Fruit fly (Drosophila melanogaster): ENCODE measurements around the gene Mrgn1.

Mrgn1 gene

DNA sequence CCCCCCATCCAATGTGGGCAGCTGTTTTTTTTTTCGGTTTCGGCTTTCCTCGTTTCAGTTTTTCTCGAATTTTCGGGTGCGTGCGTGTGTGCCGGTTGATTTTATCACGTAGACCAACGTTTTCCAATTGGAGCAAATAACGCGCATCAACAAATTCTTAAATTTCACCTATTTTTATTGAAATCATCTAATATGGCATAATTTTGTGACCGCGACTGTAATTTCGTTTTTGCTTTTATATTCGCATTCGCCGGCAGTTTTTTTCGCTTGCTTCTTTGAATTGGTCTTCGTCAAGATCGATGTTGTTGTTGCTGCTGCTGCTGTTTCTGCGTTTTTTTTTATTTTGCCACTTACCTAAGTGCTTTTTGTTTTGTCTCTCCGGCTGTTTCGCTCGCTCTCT is 32.7 kb upstream of the Mrgn1 start (continued):
- TF ChIP-seq CG32006 (GFP tag; optimal IDR thresholded peaks at IDR 0.05) (peak; percentile 53), Ets21C (GFP tag; optimal IDR thresholded peaks at IDR 0.05) (peak; percentile 13), Sox15 (GFP tag; optimal IDR thresholded peaks at IDR 0.05) (peak; percentile 8), CG1621 (tag; optimal IDR thresholded peaks at IDR 0.05) (peak; percentile 38), CG6276 (GFP tag; optimal IDR thresholded peaks at IDR 0.05) (peak; percentile 76), Hr38 (GFP tag; optimal IDR thresholded peaks at IDR 0.05) (no peak), acj6 (GFP tag; optimal IDR thresholded peaks at IDR 0.05) (peak; percentile 31), cyc (GFP tag; optimal IDR thresholded peaks at IDR 0.05) (peak; percentile 20), CG11762 (GFP tag; optimal IDR thresholded peaks at IDR 0.05; ENCODE audit: insufficient read depth) (peak; percentile 3), Ets96B (tag; optimal IDR thresholded peaks at IDR 0.05) (peak; percentile 34), Met (GFP tag; optimal IDR thresholded peaks at IDR 0.05) (peak; percentile 62), pdm3 (GFP tag; optimal IDR thresholded peaks at IDR 0.05) (peak; percentile 32), fd85E (GFP tag; optimal IDR thresholded peaks at IDR 0.05) (no peak), OdsH (GFP tag; optimal IDR thresholded peaks at IDR 0.05) (peak; percentile 22)

DNA sequence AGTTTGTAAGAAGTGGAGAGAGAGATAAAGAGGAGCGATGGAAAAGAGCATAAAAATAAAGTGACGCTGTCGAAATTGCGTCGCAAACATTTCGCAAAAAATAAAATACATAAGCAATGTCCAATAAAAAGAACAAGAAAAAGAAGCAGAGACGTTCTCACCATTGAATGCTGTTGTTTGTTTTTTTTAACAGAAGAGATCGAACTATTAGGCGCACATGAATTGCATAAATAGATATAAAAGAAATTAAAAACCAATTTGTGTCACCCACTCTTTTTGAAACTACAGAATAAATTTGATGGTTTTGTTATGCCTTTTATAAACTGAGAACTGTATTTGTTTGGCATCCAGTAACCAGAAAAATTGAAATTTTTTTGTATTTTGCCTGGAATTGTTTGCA is 32.0 kb upstream of the Mrgn1 start:
- no peak for TF ChIP-seq lz (GFP tag; optimal IDR thresholded peaks at IDR 0.05)
- TF ChIP-seq CG11902 (GFP tag; optimal IDR thresholded peaks at IDR 0.05) = no peak
- no peak for TF ChIP-seq CG6276 (GFP tag; optimal IDR thresholded peaks at IDR 0.05)
- TF ChIP-seq CG3032 (tag; optimal IDR thresholded peaks at IDR 0.05) = no peak
- no peak for TF ChIP-seq fd59A (GFP tag; optimal IDR thresholded peaks at IDR 0.05)
- TF ChIP-seq svp (GFP tag) = peak; percentile 58
- TF ChIP-seq CG8319 (GFP tag; optimal IDR thresholded peaks at IDR 0.05) = no peak

DNA sequence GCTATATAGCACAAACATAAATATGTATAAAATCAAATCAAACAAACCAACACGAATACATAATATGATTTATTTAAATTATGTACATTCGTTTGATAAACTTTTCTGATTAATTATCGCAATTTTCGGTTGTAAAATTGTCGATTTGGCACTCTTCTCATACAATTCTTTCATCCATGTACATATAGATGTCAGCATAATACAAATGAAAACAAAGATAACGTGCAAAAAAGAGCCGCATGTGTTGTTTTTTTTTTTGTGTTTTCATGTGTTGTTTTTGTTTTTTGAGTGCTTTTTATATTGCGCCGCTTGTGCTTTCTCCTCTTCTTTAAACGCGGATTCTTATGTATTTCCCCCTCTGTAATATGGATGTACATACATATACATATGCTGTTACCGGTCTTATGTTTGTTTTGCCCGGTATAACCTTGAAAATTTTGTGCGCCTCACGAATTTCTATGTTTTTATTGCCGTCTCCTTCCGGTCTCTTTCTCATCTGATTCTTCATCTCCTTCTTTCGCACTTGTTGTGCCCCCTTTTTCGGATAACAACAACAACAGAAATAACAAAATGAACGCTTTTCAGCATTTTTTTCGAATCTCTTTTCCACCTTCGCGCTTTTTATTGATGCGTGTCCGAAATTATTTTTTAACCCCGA is 31.5 kb upstream of the Mrgn1 start:
- TF ChIP-seq lz (GFP tag; optimal IDR thresholded peaks at IDR 0.05) (no peak), CG16779 (tag; optimal IDR thresholded peaks at IDR 0.05) (no peak), Smox (GFP tag; optimal IDR thresholded peaks at IDR 0.05) (no peak), Gug (GFP tag; IDR thresholded peaks at IDR 0.05) (no peak), fd85E (GFP tag; optimal IDR thresholded peaks at IDR 0.05) (no peak), svp (GFP tag) (no peak), Sox14 (GFP tag; optimal IDR thresholded peaks at IDR 0.05) (no peak), ss (GFP tag; optimal IDR thresholded peaks at IDR 0.05) (peak in 1 of 2 experiments; percentile 5), Eip75B (GFP tag; optimal IDR thresholded peaks at IDR 0.05) (no peak), Ets21C (GFP tag; optimal IDR thresholded peaks at IDR 0.05) (no peak), CG4318 (GFP tag; optimal IDR thresholded peaks at IDR 0.05) (no peak), CG6276 (GFP tag; optimal IDR thresholded peaks at IDR 0.05) (no peak), dsx (GFP tag; optimal IDR thresholded peaks at IDR 0.05; ENCODE audit: poor library complexity, severe bottlenecking) (no peak), CG6854 (GFP tag; optimal IDR thresholded peaks at IDR 0.05) (peak; percentile 19), CG8119 (GFP tag; IDR thresholded peaks at IDR 0.05) (no peak), CG6163 (GFP tag; IDR thresholded peaks at IDR 0.05) (peak; percentile 31; the same call in 2 of the 3 replicates), CG7368 (GFP tag; optimal IDR thresholded peaks at IDR 0.05) (no peak)

DNA sequence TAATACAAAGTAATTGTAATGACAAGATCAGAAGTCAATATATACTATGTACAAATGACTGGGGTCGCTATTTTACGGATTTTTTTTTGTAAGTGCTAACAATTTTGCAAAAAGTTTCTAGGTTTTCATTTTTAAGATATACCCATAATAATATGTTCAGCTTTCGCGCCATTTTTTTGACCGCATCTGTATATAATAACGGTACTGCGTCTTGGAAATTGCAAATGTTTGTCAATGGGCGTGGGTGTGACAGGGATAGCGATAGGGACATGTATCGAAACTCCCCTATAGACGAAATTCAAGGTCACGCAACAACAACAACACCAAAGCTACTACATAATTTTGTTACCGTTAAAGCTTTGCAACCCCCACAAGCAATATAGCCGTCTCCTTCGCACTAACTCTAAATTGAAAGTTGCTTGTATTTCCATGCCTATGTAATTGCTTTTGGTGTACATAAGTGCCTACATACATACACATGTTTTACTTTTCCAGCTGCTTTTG is 30.8 kb upstream of the Mrgn1 start:
- peak; percentile 61 for TF ChIP-seq Eip78C (GFP tag)
- no peak for TF ChIP-seq Met (GFP tag; optimal IDR thresholded peaks at IDR 0.05)
- no peak for TF ChIP-seq CG6808 (GFP tag; optimal IDR thresholded peaks at IDR 0.05)

DNA sequence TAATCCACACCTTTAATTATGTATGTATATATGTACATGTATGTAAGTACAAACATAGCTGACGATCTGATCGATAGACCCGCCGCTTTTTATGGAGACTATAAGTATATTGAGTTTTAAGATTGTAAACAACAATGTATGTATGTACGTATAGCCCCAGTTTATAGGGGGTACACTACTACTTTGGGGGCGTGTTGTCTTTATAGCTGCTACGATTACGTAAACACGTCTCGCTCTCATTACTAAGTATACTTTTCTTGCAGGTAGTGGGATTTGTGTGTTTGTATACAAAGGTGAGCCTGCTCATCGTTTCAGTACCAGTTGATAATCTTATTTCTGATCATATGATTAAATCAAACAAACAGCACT is 28.1 kb upstream of the Mrgn1 start:
- no peak for TF ChIP-seq lz (GFP tag; optimal IDR thresholded peaks at IDR 0.05)
- TF ChIP-seq salr (GFP tag; optimal IDR thresholded peaks at IDR 0.05) = no peak
- no peak for TF ChIP-seq CG31627 (GFP tag; optimal IDR thresholded peaks at IDR 0.05)
- no peak for TF ChIP-seq Gug (GFP tag; IDR thresholded peaks at IDR 0.05)
- TF ChIP-seq fkh (GFP tag; optimal IDR thresholded peaks at IDR 0.05) = peak; percentile 72
